Fruit fly (Drosophila melanogaster) whole organism, wandering third instar larva: ENCODE data around the gene out.

ENCODE experiments used
- Abd-B ChIP-seq: fragments of >200 bp; optimal IDR thresholded peaks from 2 replicates; lab custom pipeline; 2017; ENCODE audit warnings: missing biosample characterization, missing genetic modification characterization
- CG32264 ChIP-seq: fragments of 200-800 bp; sonication (Bioruptor generic); optimal IDR thresholded peaks from 2 replicates; lab custom pipeline; 2016; ENCODE audit warnings: missing biosample characterization, missing genetic modification characterization
- CG9705 ChIP-seq: fragments of 200-800 bp; sonication (Bioruptor generic); optimal IDR thresholded peaks from 2 replicates; lab custom pipeline; 2018; ENCODE audit warnings: missing biosample characterization, mild to moderate bottlenecking, missing genetic modification characterization
- CrebA ChIP-seq: fragments of 200-800 bp; sonication (Bioruptor generic); optimal IDR thresholded peaks from 2 replicates; lab custom pipeline; 2016; ENCODE audit warnings: missing biosample characterization, mild to moderate bottlenecking, missing genetic modification characterization, borderline replicate concordance
- Dfd ChIP-seq: fragments of >200 bp; optimal IDR thresholded peaks from 2 replicates; lab custom pipeline; 2017; ENCODE audit warnings: missing biosample characterization, missing genetic modification characterization
- Dif ChIP-seq: fragments of 200-275, 200-300 bp; sonication (Bioruptor generic); optimal IDR thresholded peaks from 2 replicates; lab custom pipeline; 2018; ENCODE audit warnings: missing biosample characterization, missing genetic modification characterization; ENCODE audit not compliant: partially characterized antibody
- GATAd ChIP-seq: sonication (Bioruptor generic); optimal IDR thresholded peaks from 2 replicates; lab custom pipeline; 2016; ENCODE audit warnings: missing biosample characterization, missing genetic modification characterization
- HLH106 ChIP-seq: fragments of 200-800 bp; optimal IDR thresholded peaks from 3 replicates; lab custom pipeline; 2019; ENCODE audit warnings: missing biosample characterization, mild to moderate bottlenecking, missing genetic modification characterization, moderate library complexity
- Hnf4 ChIP-seq: fragments of 200-800 bp; sonication (Bioruptor generic); optimal IDR thresholded peaks from 2 replicates; lab custom pipeline; 2016; ENCODE audit warnings: missing biosample characterization, mild to moderate bottlenecking, missing genetic modification characterization
- Hr78 ChIP-seq: fragments of >200 bp; optimal IDR thresholded peaks from 2 replicates; lab custom pipeline; 2017; ENCODE audit warnings: missing biosample characterization, missing genetic modification characterization
- Hr83 ChIP-seq: fragments of 200-300 bp; sonication (Bioruptor generic); optimal IDR thresholded peaks from 2 replicates; lab custom pipeline; 2016; ENCODE audit warnings: missing biosample characterization, mild to moderate bottlenecking, missing genetic modification characterization, moderate library complexity; ENCODE audit not compliant: poor library complexity, severe bottlenecking
- Jra ChIP-seq: sonication (Bioruptor generic); optimal IDR thresholded peaks from 2 replicates; lab custom pipeline; 2016; ENCODE audit warnings: missing biosample characterization, missing genetic modification characterization
- Mio ChIP-seq: sonication (Bioruptor generic); optimal IDR thresholded peaks from 2 replicates; lab custom pipeline; 2016; ENCODE audit warnings: missing biosample characterization, missing genetic modification characterization
- Myc ChIP-seq: fragments of >200 bp; optimal IDR thresholded peaks from 2 replicates; lab custom pipeline; 2017
- N ChIP-seq: fragments of >200 bp; optimal IDR thresholded peaks from 2 replicates; lab custom pipeline; 2018; ENCODE audit warnings: missing biosample characterization, missing external identifiers, missing genetic modification characterization
- OdsH ChIP-seq: fragments of 200-800 bp; sonication (Bioruptor generic); optimal IDR thresholded peaks from 2 replicates; lab custom pipeline; 2016; ENCODE audit warnings: missing biosample characterization, mild to moderate bottlenecking, missing genetic modification characterization
- Rel ChIP-seq, 2 experiments: fragments of 200-800 bp; sonication (Bioruptor generic) in 1 of 2; optimal IDR thresholded peaks; 2 replicates in 1 of 2; 3 replicates in 1 of 2; lab custom pipeline; 2016 to 2019; ENCODE audit warnings: mild to moderate bottlenecking in 2 of 2, missing biosample characterization in 2 of 2, missing genetic modification characterization in 2 of 2, moderate library complexity in 1 of 2
- Sp1 ChIP-seq: fragments of 200-800 bp; sonication (Bioruptor generic); optimal IDR thresholded peaks from 3 replicates; lab custom pipeline; 2019; ENCODE audit warnings: missing biosample characterization, mild to moderate bottlenecking, missing genetic modification characterization, moderate library complexity
- Vsx2 ChIP-seq: fragments of 200-300, 225-300 bp; sonication (Bioruptor generic); optimal IDR thresholded peaks from 2 replicates; lab custom pipeline; 2018; ENCODE audit warnings: missing biosample characterization, missing genetic modification characterization; ENCODE audit not compliant: partially characterized antibody
- br ChIP-seq: fragments of 200-800 bp; sonication (Bioruptor generic); optimal IDR thresholded peaks from 2 replicates; lab custom pipeline; 2016; ENCODE audit warnings: missing biosample characterization, missing genetic modification characterization
- brk ChIP-seq: fragments of 200-800 bp; sonication (Bioruptor generic); optimal IDR thresholded peaks from 2 replicates; lab custom pipeline; 2016; ENCODE audit warnings: missing biosample characterization, mild to moderate bottlenecking, missing genetic modification characterization
- dl ChIP-seq, 2 experiments: fragments of 175-275, 200-275 bp in 1 of 2; fragments of 200-275 bp in 1 of 2; sonication (Bioruptor generic); optimal IDR thresholded peaks; lab custom pipeline; 2018; ENCODE audit warnings: mild to moderate bottlenecking in 2 of 2, missing biosample characterization in 2 of 2, missing genetic modification characterization in 2 of 2, moderate library complexity in 2 of 2; ENCODE audit not compliant: partially characterized antibody in 2 of 2, insufficient read depth in 1 of 2
- dmrt93B ChIP-seq: fragments of 200-800 bp; sonication (Bioruptor generic); optimal IDR thresholded peaks from 2 replicates; lab custom pipeline; 2018; ENCODE audit warnings: missing biosample characterization, mild to moderate bottlenecking, missing genetic modification characterization
- dsf ChIP-seq: sonication (Bioruptor generic); optimal IDR thresholded peaks from 2 replicates; lab custom pipeline; 2016; ENCODE audit warnings: missing biosample characterization, missing genetic modification characterization, borderline replicate concordance
- ey ChIP-seq: fragments of 200-800 bp; sonication (Bioruptor generic); optimal IDR thresholded peaks from 2 replicates; lab custom pipeline; 2016; ENCODE audit warnings: missing biosample characterization, missing genetic modification characterization
- foxo ChIP-seq, 2 experiments: fragments of 200-800 bp; sonication (Bioruptor generic); optimal IDR thresholded peaks; 2 replicates in 1 of 2; 3 replicates in 1 of 2; lab custom pipeline; 2016 to 2017; ENCODE audit warnings: missing biosample characterization in 2 of 2, missing genetic modification characterization in 2 of 2
- fru ChIP-seq: fragments of 200-800 bp; sonication (Bioruptor generic); optimal IDR thresholded peaks from 3 replicates; lab custom pipeline; 2016; ENCODE audit warnings: missing biosample characterization, mild to moderate bottlenecking, missing genetic modification characterization
- h ChIP-seq: fragments of 200-800 bp; sonication (Bioruptor generic); optimal IDR thresholded peaks from 3 replicates; lab custom pipeline; 2016; ENCODE audit warnings: missing biosample characterization, mild to moderate bottlenecking, missing genetic modification characterization
- jim ChIP-seq: fragments of 175-275, 200-325 bp; sonication (Bioruptor generic); optimal IDR thresholded peaks from 2 replicates; lab custom pipeline; 2016; ENCODE audit warnings: missing biosample characterization, mild to moderate bottlenecking, missing genetic modification characterization
- lola ChIP-seq: fragments of >200 bp; optimal IDR thresholded peaks from 2 replicates; lab custom pipeline; 2017; ENCODE audit warnings: missing biosample characterization, missing genetic modification characterization
- pan ChIP-seq: fragments of >200 bp; optimal IDR thresholded peaks from 2 replicates; lab custom pipeline; 2017
- psq ChIP-seq: fragments of 200-800 bp; sonication (Bioruptor generic); optimal IDR thresholded peaks from 3 replicates; lab custom pipeline; 2017; ENCODE audit warnings: missing biosample characterization, mild to moderate bottlenecking, missing genetic modification characterization, moderate library complexity
- rgr ChIP-seq: fragments of 200-800 bp; sonication (Bioruptor generic); optimal IDR thresholded peaks from 3 replicates; lab custom pipeline; 2016; ENCODE audit warnings: missing biosample characterization, mild to moderate bottlenecking, missing genetic modification characterization
- sage ChIP-seq: fragments of 200-800 bp; sonication (Bioruptor generic); optimal IDR thresholded peaks from 2 replicates; lab custom pipeline; 2016; ENCODE audit warnings: missing biosample characterization, mild to moderate bottlenecking, missing genetic modification characterization
- sv ChIP-seq: fragments of 200-800 bp; sonication (Bioruptor generic); optimal IDR thresholded peaks from 3 replicates; lab custom pipeline; 2016; ENCODE audit warnings: missing biosample characterization, missing genetic modification characterization
- tai ChIP-seq: sonication (Bioruptor generic); optimal IDR thresholded peaks from 2 replicates; lab custom pipeline; 2016; ENCODE audit warnings: missing biosample characterization, missing genetic modification characterization
- usp ChIP-seq: fragments of >200 bp; optimal IDR thresholded peaks from 2 replicates; lab custom pipeline; 2017; ENCODE audit warnings: missing biosample characterization, missing genetic modification characterization
- woc ChIP-seq: sonication (Bioruptor generic); optimal IDR thresholded peaks from 2 replicates; lab custom pipeline; 2016; ENCODE audit warnings: missing biosample characterization, mild to moderate bottlenecking, missing genetic modification characterization

out gene

DNA sequence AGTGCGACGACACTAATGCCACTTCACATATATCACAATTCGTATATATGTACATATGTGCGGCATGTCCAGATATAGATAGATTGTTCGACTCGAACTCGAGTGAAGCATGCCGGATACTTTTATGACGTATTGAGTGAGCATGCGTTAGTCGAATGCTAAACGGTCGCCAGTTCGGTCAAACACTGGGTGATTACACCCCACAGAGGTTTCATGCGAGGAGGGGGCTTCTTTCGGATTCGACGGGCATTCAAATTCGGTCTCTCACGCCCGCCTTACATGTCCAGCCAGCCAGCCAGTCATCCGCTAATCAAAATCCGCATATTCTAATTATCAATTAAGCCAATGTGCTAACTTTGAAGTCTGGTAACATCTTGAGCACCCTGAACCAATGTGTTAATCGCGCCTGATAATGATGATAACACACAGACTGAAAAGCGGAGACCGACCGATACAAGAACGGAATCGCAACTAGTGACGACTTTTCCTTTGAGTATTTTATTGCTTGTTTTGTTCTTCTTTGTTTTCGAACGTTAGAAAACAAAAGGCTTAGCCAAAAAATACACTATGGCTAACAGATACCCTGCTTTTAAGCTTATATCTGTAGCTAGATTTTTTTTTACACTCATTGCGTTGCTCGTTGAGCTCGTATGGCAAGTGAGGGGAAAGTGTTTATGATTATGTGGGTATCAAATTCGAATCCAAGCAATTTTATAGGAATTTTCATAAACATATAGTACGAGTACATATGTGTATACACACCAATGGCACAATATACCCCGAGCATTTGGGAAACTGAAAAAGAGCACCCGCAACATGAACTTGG, 29.9 kb downstream of the out start (continued):
- TF ChIP-seq Dif (no peak), Dfd (GFP tag; lab: Kevin White, UChicago) (no peak), Jra (GFP tag; lab: Kevin White, UChicago) (no peak), Rel (GFP tag; optimal IDR thresholded peaks at IDR 0.05; lab: Kevin White, UChicago) (no peak), Rel (tag; optimal IDR thresholded peaks at IDR 0.05; lab: Kevin White, UChicago) (peak; percentile 26), Mio (GFP tag; lab: Kevin White, UChicago) (no peak), woc (no peak), h (GFP tag; lab: Kevin White, UChicago) (peak; percentile 15), Sp1 (GFP tag; lab: Kevin White, UChicago) (peak; percentile 8)

DNA sequence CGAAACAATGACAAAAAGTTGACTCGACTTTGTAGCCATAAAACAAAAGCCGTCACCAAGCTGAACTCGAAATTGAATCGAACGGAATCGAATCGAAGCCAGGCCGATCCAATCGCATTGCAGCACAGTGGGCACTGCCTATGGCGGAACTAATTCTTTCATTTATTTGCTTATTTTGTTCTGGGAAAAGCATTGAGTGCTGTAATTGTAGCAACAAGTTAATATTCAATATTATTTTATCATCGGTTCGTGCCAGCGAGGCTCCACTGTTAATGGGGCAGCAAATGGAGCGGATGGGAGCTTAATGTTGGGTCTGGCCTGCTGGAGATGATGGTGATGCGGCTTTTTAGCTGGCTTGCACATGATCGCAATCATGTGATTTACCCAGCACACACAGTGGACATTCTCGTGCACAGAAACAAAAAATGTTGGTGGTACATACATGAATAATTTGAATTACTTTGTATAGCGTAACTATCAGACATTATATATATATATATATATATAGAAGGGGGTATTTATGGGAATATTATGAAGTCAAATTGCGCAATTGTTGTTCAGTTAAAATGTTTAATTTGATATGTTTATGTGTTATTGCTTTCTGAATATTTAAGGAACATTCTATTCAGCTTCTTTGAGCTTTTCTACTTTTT, 32.5 kb downstream of the out start:
- TF ChIP-seq N (GFP tag; lab: Kevin White, UChicago) (no peak), CG9705 (GFP tag; lab: Kevin White, UChicago) (peak; percentile 97), sage (GFP tag; lab: Kevin White, UChicago) (peak; percentile 97), brk (GFP tag; lab: Kevin White, UChicago) (peak; percentile 92), foxo (GFP tag; optimal IDR thresholded peaks at IDR 0.05; lab: Kevin White, UChicago) (peak; percentile 92 to 98), sv (peak; percentile 80), Hnf4 (GFP tag; lab: Kevin White, UChicago) (peak; percentile 99), h (GFP tag; lab: Kevin White, UChicago) (peak; percentile 98), Dfd (GFP tag; lab: Kevin White, UChicago) (no peak), Jra (GFP tag; lab: Kevin White, UChicago) (peak; percentile 95), Dif (no peak), br (GFP tag; lab: Kevin White, UChicago) (peak; percentile 98), GATAd (GFP tag; lab: Kevin White, UChicago) (peak; percentile 93), CrebA (peak; percentile 82), HLH106 (tag; lab: Kevin White, UChicago) (peak; percentile 98), Hr78 (GFP tag; lab: Kevin White, UChicago) (no peak), Myc (no peak), fru (GFP tag; lab: Kevin White, UChicago) (peak; percentile 98), dsf (GFP tag; lab: Kevin White, UChicago) (peak; percentile 87), ey (GFP tag; lab: Kevin White, UChicago) (peak; percentile 98), usp (no peak), OdsH (GFP tag; lab: Kevin White, UChicago) (peak; percentile 94), woc (peak; percentile 98), Hr83 (GFP tag; lab: Kevin White, UChicago) (peak; percentile 95), psq (peak; percentile 92), Abd-B (GFP tag; lab: Kevin White, UChicago) (no peak), jim (GFP tag; lab: Kevin White, UChicago) (peak; percentile 90), Sp1 (GFP tag; lab: Kevin White, UChicago) (peak; percentile 96), rgr (GFP tag; lab: Kevin White, UChicago) (peak; percentile 97), lola (GFP tag; lab: Kevin White, UChicago) (no peak), tai (GFP tag; lab: Kevin White, UChicago) (peak; percentile 97), Mio (GFP tag; lab: Kevin White, UChicago) (peak; percentile 78), Rel (GFP tag; optimal IDR thresholded peaks at IDR 0.05; lab: Kevin White, UChicago) (peak; percentile 92), Rel (tag; optimal IDR thresholded peaks at IDR 0.05; lab: Kevin White, UChicago) (peak; percentile 91), CG32264 (GFP tag; lab: Kevin White, UChicago) (peak; percentile 97), pan (lab: Kevin White, UChicago) (no peak), dmrt93B (GFP tag; lab: Kevin White, UChicago) (peak; percentile 96), Vsx2 (no peak), dl (GFP tag; optimal IDR thresholded peaks at IDR 0.05; lab: Kevin White, UChicago; ENCODE audit: insufficient read depth in 1 of 2, partially characterized antibody in 2 of 2) (no peak)
